Fruit fly (Drosophila melanogaster): ENCODE results near the gene SNF4Agamma.

The SNF4Agamma gene

dm6 chr3R:21218733-21219165 is 78.2 kb downstream of the SNF4Agamma start, which contains the start of the genes Smyd5 and Oga (continued):
- TF ChIP-seq HLH54F (GFP tag; optimal IDR thresholded peaks at IDR 0.05) (peak; percentile 47), pum (GFP tag; optimal IDR thresholded peaks at IDR 0.05) (no peak), bcd (GFP tag; optimal IDR thresholded peaks at IDR 0.05) (no peak), Hsf (GFP tag; optimal IDR thresholded peaks at IDR 0.05) (peak; percentile 58), Jarid2 (GFP tag; optimal IDR thresholded peaks at IDR 0.05) (no peak), CG6791 (GFP tag; IDR thresholded peaks at IDR 0.05; ENCODE audit: partially characterized antibody) (peak; percentile 94), Sin3A (optimal IDR thresholded peaks at IDR 0.05) (peak; percentile 71), CG11695 (GFP tag; IDR thresholded peaks at IDR 0.05) (no peak), tx (GFP tag; optimal IDR thresholded peaks at IDR 0.05) (peak; percentile 21), CG31441 (GFP tag; IDR thresholded peaks at IDR 0.05) (no peak), Sry-β (GFP tag; optimal IDR thresholded peaks at IDR 0.05) (no peak), CG18764 (GFP tag; optimal IDR thresholded peaks at IDR 0.05) (peak; percentile 20), cwo (GFP tag; optimal IDR thresholded peaks at IDR 0.05) (no peak), chinmo (GFP tag; IDR thresholded peaks at IDR 0.05; ENCODE audit: partially characterized antibody) (peak; percentile 96), CG4328 (GFP tag; optimal IDR thresholded peaks at IDR 0.05) (no peak), luna (GFP tag; optimal IDR thresholded peaks at IDR 0.05) (peak; percentile 46), jigr1 (GFP tag; IDR thresholded peaks at IDR 0.05) (no peak), toy (GFP tag; IDR thresholded peaks at IDR 0.05) (no peak), slp2 (GFP tag; optimal IDR thresholded peaks at IDR 0.05) (peak; percentile 32), esg (GFP tag; conservative IDR thresholded peaks at IDR 0.05) (no peak), so (GFP tag; IDR thresholded peaks at IDR 0.05) (no peak), maf-S (GFP tag; optimal IDR thresholded peaks at IDR 0.05) (peak; percentile 39), odd (GFP tag; optimal IDR thresholded peaks at IDR 0.05) (no peak), Stat92E (GFP tag; optimal IDR thresholded peaks at IDR 0.05) (peak in 1 of 3 experiments; percentile 49), fd96Cb (tag; optimal IDR thresholded peaks at IDR 0.05) (no peak), CG11456 (GFP tag; IDR thresholded peaks at IDR 0.05) (0 out of 3 replicates have a peak, but pooled peaks have one; percentile 4), CG32772 (GFP tag; IDR thresholded peaks at IDR 0.05) (no peak), CG8765 (GFP tag; IDR thresholded peaks at IDR 0.05) (no peak), CG18476 (GFP tag; optimal IDR thresholded peaks at IDR 0.05) (peak; percentile 3), GATAe (GFP tag; conservative IDR thresholded peaks at IDR 0.05) (no peak), CG14050 (GFP tag; IDR thresholded peaks at IDR 0.05) (no peak), Max (GFP tag; optimal IDR thresholded peaks at IDR 0.05) (peak; percentile 89), zf30C (GFP tag; optimal IDR thresholded peaks at IDR 0.05) (no peak), CG14667 (GFP tag; IDR thresholded peaks at IDR 0.05) (no peak), prd (optimal IDR thresholded peaks at IDR 0.05) (no peak), prd (GFP tag; IDR thresholded peaks at IDR 0.05) (0 out of 3 replicates have a peak, but pooled peaks have one; percentile 4), CG9876 (GFP tag; optimal IDR thresholded peaks at IDR 0.05) (peak; percentile 2), CHES-1-like (GFP tag; optimal IDR thresholded peaks at IDR 0.05) (peak; percentile 55), Oli (tag; optimal IDR thresholded peaks at IDR 0.05) (no peak), CG14710 (tag; optimal IDR thresholded peaks at IDR 0.05) (peak; percentile 81), cas (GFP tag; IDR thresholded peaks at IDR 0.05) (no peak), CG3163 (GFP tag; optimal IDR thresholded peaks at IDR 0.05) (peak; percentile 14), CG1602 (GFP tag; optimal IDR thresholded peaks at IDR 0.05) (no peak), Mrtf (GFP tag; IDR thresholded peaks at IDR 0.05) (no peak), CG18599 (GFP tag; optimal IDR thresholded peaks at IDR 0.05) (no peak), z (GFP tag; IDR thresholded peaks at IDR 0.05) (no peak), mam (GFP tag; optimal IDR thresholded peaks at IDR 0.05) (peak; percentile 58), CG9797 (GFP tag; optimal IDR thresholded peaks at IDR 0.05) (peak; percentile 70), lilli (GFP tag; optimal IDR thresholded peaks at IDR 0.05) (peak; percentile 69), sug (tag; optimal IDR thresholded peaks at IDR 0.05) (peak; percentile 64), pan (optimal IDR thresholded peaks at IDR 0.05) (no peak), pan (GFP tag; optimal IDR thresholded peaks at IDR 0.05 in 1 of 2, IDR thresholded peaks at IDR 0.05 in 1 of 2) (peak in 1 of 2 experiments; percentile 44)
